Fruit fly (Drosophila melanogaster) whole organism, embryonic: ENCODE results near the gene CG34451.
A peak's percentile ranks its signal among the peaks of the same experiment; 100 is the strongest.

ENCODE experiments used
- CG12299 ChIP-seq: fragments of 200-800 bp; sonication (Bioruptor generic); optimal IDR thresholded peaks from 2 replicates; lab custom pipeline; 2018; ENCODE audit warnings: missing biosample characterization, mild to moderate bottlenecking, missing genetic modification characterization
- CG1602 ChIP-seq: fragments of 200-800 bp; sonication (Bioruptor generic); optimal IDR thresholded peaks from 3 replicates; lab custom pipeline; 2016; ENCODE audit warnings: missing biosample characterization, missing genetic modification characterization
- Dbx ChIP-seq: fragments of 200-800 bp; sonication (Bioruptor generic); IDR thresholded peaks from 3 replicates; pipeline ENCODE4 v1.3.6; 2022; ENCODE audit warnings: missing biosample characterization, missing genetic modification characterization
- Six4 ChIP-seq: fragments of 200-800 bp; sonication (Bioruptor generic); optimal IDR thresholded peaks from 2 replicates; lab custom pipeline; 2016; ENCODE audit warnings: missing biosample characterization, missing genetic modification characterization

dm6 chr3L:15728195-15728594 lies 36.3 kb upstream of the CG34451 start, which contains the start of gene comm:
- TF ChIP-seq CG12299 (peak; percentile 32), CG1602 (GFP tag; lab: Kevin White, UChicago) (no peak), Six4 (GFP tag; lab: Kevin White, UChicago) (no peak), Dbx (GFP tag; lab: Robert Waterston, UW) (peak; percentile 31; the same call in 1 of the 3 replicates)
